Fruit fly (Drosophila melanogaster) whole organism, adult: Measurements from ENCODE around the gene CG13654.

ENCODE experiments used
- CG11617 ChIP-seq: fragments of 200-800 bp; sonication (Bioruptor generic); optimal IDR thresholded peaks from 2 replicates; lab custom pipeline; 2017; ENCODE audit warnings: mild to moderate bottlenecking, missing biosample characterization, missing genetic modification reagents, missing genetic modification characterization
- CG12768 ChIP-seq: fragments of 200-800 bp; sonication (Bioruptor generic); optimal IDR thresholded peaks from 2 replicates; lab custom pipeline; 2017; ENCODE audit warnings: missing biosample characterization, missing genetic modification characterization, mild to moderate bottlenecking, moderate library complexity, missing genetic modification reagents
- CG14711 ChIP-seq: fragments of 200-800 bp; sonication (Bioruptor generic); optimal IDR thresholded peaks from 2 replicates; lab custom pipeline; 2018; ENCODE audit warnings: missing biosample characterization, mild to moderate bottlenecking, missing genetic modification characterization, moderate library complexity
- CG1620 ChIP-seq: fragments of 200-800 bp; sonication (Bioruptor generic); optimal IDR thresholded peaks from 2 replicates; lab custom pipeline; 2016; ENCODE audit warnings: missing biosample characterization, missing genetic modification characterization
- CG7045 ChIP-seq: fragments of 200-800 bp; sonication (Bioruptor generic); optimal IDR thresholded peaks from 2 replicates; lab custom pipeline; 2017; ENCODE audit warnings: missing biosample characterization, mild to moderate bottlenecking, missing genetic modification characterization
- CG7101 ChIP-seq: fragments of 200-800 bp; sonication (Bioruptor generic); optimal IDR thresholded peaks from 2 replicates; lab custom pipeline; 2018; ENCODE audit warnings: missing biosample characterization, mild to moderate bottlenecking, missing genetic modification characterization, moderate library complexity
- Crg-1 ChIP-seq: fragments of 200-800 bp; sonication (Bioruptor generic); optimal IDR thresholded peaks from 2 replicates; lab custom pipeline; 2016; ENCODE audit warnings: missing biosample characterization, missing genetic modification characterization
- Hr96 ChIP-seq: fragments of 200-800 bp; sonication (Bioruptor generic); optimal IDR thresholded peaks from 2 replicates; lab custom pipeline; 2016; ENCODE audit warnings: missing biosample characterization, missing genetic modification characterization
- bab1 ChIP-seq: fragments of 200-800 bp; sonication (Bioruptor generic); optimal IDR thresholded peaks from 3 replicates; lab custom pipeline; 2019; ENCODE audit warnings: missing biosample characterization, mild to moderate bottlenecking, missing genetic modification characterization, moderate library complexity
- cic ChIP-seq: fragments of 200-800 bp; sonication (Bioruptor generic); optimal IDR thresholded peaks from 2 replicates; lab custom pipeline; 2017; ENCODE audit warnings: missing biosample characterization, mild to moderate bottlenecking, missing genetic modification characterization, moderate library complexity
- kay ChIP-seq: fragments of 200-800 bp; sonication (Bioruptor generic); peaks from one replicate; lab custom pipeline; 2016; ENCODE audit warnings: missing biosample characterization, missing genetic modification characterization, borderline replicate concordance
- pad ChIP-seq: fragments of 200-800 bp; sonication (Bioruptor generic); optimal IDR thresholded peaks from 3 replicates; lab custom pipeline; 2017; ENCODE audit warnings: missing biosample characterization, missing genetic modification characterization, mild to moderate bottlenecking, moderate library complexity, missing genetic modification reagents
- tj ChIP-seq: fragments of 200-800 bp; sonication (Bioruptor generic); optimal IDR thresholded peaks from 3 replicates; lab custom pipeline; 2017; ENCODE audit warnings: missing biosample characterization, mild to moderate bottlenecking, missing genetic modification characterization, moderate library complexity

DNA sequence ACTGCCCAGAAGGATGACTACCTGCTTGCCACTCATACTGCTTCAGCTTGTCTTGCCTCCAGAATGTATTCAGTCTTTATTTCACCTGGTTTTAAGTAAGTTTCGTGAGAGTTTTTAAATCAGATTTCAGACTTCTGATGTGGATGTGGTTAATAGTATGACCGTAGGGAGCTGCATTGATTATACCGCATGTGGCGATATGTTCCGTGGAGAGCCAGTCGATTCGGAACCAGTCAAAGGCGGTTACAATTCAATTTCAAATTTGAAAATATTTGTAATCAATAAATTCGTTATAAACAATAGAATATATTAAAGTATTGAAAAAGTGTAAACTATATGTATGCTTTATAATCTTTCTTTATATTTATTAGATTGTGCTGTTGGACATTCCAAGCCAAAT lies 35.7 kb downstream of the CG13654 start, which contains the start of gene Sil1:
- TF ChIP-seq CG14711, result no peak
- TF ChIP-seq CG1620 (GFP tag; lab: Kevin White, UChicago), result no peak
- no peak for TF ChIP-seq kay (GFP tag; lab: Kevin White, UChicago)
- TF ChIP-seq pad (GFP tag; lab: Kevin White, UChicago), result no peak
- no peak for TF ChIP-seq CG11617 (GFP tag; lab: Kevin White, UChicago)
- no peak for TF ChIP-seq bab1 (GFP tag; lab: Kevin White, UChicago)
- no peak for TF ChIP-seq CG12768 (GFP tag; lab: Kevin White, UChicago)
- no peak for TF ChIP-seq CG7101 (tag; lab: Kevin White, UChicago)
- no peak for TF ChIP-seq Hr96 (GFP tag; lab: Kevin White, UChicago)
- no peak for TF ChIP-seq Crg-1 (GFP tag; lab: Kevin White, UChicago)
- no peak for TF ChIP-seq tj (GFP tag; lab: Kevin White, UChicago)
- no peak for TF ChIP-seq cic (GFP tag; lab: Kevin White, UChicago)
- TF ChIP-seq CG7045 (GFP tag; lab: Kevin White, UChicago), result no peak
